Worm (Caenorhabditis elegans) whole organism, L4/young adult: ENCODE data around the gene Y49G5B.1.

Experiments
- W03F9.2 ChIP-seq: fragments of 150-350 bp; optimal IDR thresholded peaks from 2 replicates; lab custom pipeline; 2014; ENCODE audit warnings: missing biosample characterization, missing genetic modification characterization
- dao-5 ChIP-seq: sonication (generic microtip); optimal IDR thresholded peaks from 2 replicates; lab custom pipeline; 2016; ENCODE audit warnings: missing genotype, missing genetic modification characterization, moderate library complexity, missing compliant biosample characterization
- him-1 ChIP-seq: sonication (generic microtip); optimal IDR thresholded peaks from 2 replicates; lab custom pipeline; 2016; ENCODE audit warnings: missing genotype, missing genetic modification reagents, missing genetic modification characterization, missing compliant biosample characterization

DNA sequence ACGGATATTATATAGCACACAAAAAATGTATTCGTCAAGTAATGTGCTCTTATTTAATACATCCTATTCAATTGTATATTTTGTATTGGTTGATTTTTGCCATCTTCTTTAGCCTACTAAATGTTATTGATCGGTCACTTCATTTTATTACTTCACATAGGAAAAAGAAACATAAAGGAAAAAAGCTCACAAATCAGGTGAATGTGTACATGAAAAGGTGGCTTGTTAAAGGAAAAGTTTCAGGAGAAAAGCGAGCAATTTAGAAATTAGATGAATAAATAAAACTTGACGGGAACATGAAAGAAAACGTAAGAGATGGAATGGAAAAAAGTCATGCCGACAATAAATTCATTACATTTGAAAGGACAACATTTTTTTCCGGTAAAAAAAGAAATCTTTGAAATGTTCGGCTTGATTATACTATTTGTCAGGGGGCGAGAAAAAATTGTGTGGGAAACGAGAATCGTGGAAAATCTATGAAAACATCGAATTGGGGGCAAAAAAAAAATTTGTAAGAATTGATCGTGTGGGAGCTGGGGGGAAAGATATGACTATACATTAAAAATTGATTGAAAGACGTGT lies 52.4 kb downstream of the Y49G5B.1 start:
- TF ChIP-seq W03F9.2 (tag; lab: Kevin White, UChicago) (no peak), dao-5 (tag; lab: Kevin White, UChicago) (no peak), him-1 (tag; lab: Kevin White, UChicago) (no peak)
